Worm (Caenorhabditis elegans): ENCODE measurements around the gene ets-4.

ets-4 gene

DNA sequence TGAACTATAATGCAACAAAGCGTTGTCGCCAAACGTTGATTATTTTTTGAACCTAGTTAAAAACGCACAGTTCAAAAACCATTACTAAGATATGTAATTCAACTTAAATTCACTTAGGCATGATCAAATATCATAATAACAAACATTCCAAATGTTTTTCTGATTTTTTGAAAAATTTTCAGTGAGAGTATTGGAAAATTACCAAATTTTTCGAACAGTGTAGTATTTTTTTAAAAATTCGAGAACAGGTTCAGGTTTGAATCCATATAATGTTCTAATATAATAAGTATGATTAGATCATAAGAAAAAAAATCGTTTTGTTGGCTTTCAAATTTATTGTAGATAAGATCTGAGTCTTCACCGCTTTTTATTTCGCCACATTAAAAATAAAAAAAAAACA lies 35.0 kb downstream of the ets-4 start:
- TF ChIP-seq lir-3 (tag; optimal IDR thresholded peaks at IDR 0.05; ENCODE audit: poor library complexity) (no peak), egl-27 (tag; optimal IDR thresholded peaks at IDR 0.05) (no peak), lin-14 (GFP tag; optimal IDR thresholded peaks at IDR 0.05) (no peak), blmp-1 (tag; optimal IDR thresholded peaks at IDR 0.05) (no peak), ets-5 (GFP tag; IDR thresholded peaks at IDR 0.05) (no peak), nhr-20 (tag; optimal IDR thresholded peaks at IDR 0.05) (no peak), ztf-4 (tag; optimal IDR thresholded peaks at IDR 0.05) (no peak), C04F5.9 (tag; optimal IDR thresholded peaks at IDR 0.05) (no peak), fkh-10 (GFP tag; optimal IDR thresholded peaks at IDR 0.05) (no peak), nhr-19 (GFP tag; conservative IDR thresholded peaks at IDR 0.05) (no peak), nhr-12 (tag; optimal IDR thresholded peaks at IDR 0.05) (no peak)

DNA sequence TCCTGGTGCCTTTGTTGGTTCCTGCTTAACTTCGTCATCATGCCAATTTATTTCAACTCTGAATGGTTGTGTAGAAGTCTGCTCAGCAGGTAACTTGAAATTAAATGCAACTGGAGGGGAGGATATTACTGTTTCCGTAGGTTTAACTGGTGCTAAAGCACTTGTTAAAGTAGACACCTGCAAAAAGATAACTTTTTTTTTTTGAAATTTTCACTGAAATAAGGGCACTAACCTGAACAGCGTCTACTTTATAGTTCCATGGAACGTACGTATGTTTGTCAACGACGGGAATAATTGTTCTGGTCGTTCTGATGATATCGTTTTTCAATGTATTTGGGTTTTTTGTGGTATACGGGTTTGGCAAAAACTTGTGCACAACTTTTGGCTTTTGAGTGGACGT lies 41.8 kb downstream of the ets-4 start:
- TF ChIP-seq nhr-84 (tag; optimal IDR thresholded peaks at IDR 0.05) (no peak), hlh-4 (tag; optimal IDR thresholded peaks at IDR 0.05) (no peak), alr-1 (tag; optimal IDR thresholded peaks at IDR 0.05; ENCODE audit: borderline replicate concordance) (no peak), unc-130 (tag; optimal IDR thresholded peaks at IDR 0.05) (no peak), nhr-76 (tag; optimal IDR thresholded peaks at IDR 0.05) (no peak), sox-4 (tag; optimal IDR thresholded peaks at IDR 0.05) (no peak), ceh-88 (GFP tag; IDR thresholded peaks at IDR 0.05) (no peak), fkh-10 (GFP tag; optimal IDR thresholded peaks at IDR 0.05) (no peak)

DNA sequence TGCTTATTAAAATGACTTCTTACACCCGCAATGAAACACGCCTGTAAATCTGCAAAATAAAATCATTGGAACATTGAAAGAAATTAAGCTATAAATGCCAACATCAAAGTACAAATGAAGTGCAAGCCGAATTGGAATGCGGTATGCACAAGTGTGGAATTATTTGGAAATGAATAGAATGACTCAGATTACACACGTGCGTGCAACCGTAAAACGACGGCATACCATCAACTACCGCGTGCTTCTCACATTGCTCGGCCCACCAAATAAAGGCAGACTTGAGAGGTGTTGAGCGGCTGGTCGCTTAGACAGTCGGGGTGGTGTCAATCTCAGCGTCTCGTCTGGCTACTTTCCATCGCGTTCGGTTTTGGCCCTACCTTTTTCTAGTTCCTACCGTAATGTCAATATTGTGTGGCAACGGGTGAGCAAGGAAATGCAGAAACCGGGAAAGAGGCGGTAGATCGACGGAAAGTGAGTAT lies 43.7 kb downstream of the ets-4 start, which contains the start of gene aaim-1:
Gene aaim-1 (minus strand): TSS at position 51 of the 479 bp plus-strand sequence.
- TF ChIP-seq egl-13 (tag; optimal IDR thresholded peaks at IDR 0.05) (no peak), zag-1 (tag; optimal IDR thresholded peaks at IDR 0.05) (no peak), mef-2 (tag; optimal IDR thresholded peaks at IDR 0.05) (no peak), ceh-63 (GFP tag; optimal IDR thresholded peaks at IDR 0.05) (no peak), sup-37 (GFP tag; optimal IDR thresholded peaks at IDR 0.05) (no peak)

DNA sequence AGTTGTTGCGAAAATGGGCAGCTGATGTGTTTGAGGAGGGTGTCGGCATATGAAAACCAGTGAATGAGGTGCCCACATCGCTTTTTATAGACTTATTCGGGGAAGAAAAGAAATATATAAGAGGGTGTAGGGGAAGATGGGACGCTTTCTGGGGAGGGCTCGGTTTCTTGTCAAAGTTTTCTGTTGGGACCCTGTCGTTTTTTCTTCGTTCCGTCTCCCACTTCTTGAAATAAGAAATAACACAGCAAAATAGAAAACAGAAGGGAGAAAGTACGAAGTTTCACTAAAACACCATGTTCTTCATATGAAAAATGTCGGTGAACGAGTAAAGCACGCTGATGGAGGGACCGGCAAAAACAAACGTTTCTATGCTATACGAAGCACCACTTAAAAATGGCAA lies 50.9 kb downstream of the ets-4 start, which contains the start of gene dop-3:
Gene dop-3 (minus strand): TSS at position 101 of the 400 bp plus-strand sequence.
- TF ChIP-seq alr-1 (tag; optimal IDR thresholded peaks at IDR 0.05; ENCODE audit: borderline replicate concordance), result no peak
- no peak for TF ChIP-seq nhr-28 (tag; optimal IDR thresholded peaks at IDR 0.05)
